Fruit fly (Drosophila melanogaster): ENCODE data around the gene gpp.

Gene gpp

dm6 chr3R:6474430-6474829 lies 67.8 kb downstream of the gpp start:
- TF ChIP-seq CG12605 (GFP tag; IDR thresholded peaks at IDR 0.05): peak; percentile 16; the same call in 1 of the 2 replicates
- TF ChIP-seq CG4496 (GFP tag; IDR thresholded peaks at IDR 0.05): 0 out of 3 replicates have a peak, but pooled peaks have one; percentile 17
- TF ChIP-seq Pif1A (GFP tag; optimal IDR thresholded peaks at IDR 0.05): no peak

DNA sequence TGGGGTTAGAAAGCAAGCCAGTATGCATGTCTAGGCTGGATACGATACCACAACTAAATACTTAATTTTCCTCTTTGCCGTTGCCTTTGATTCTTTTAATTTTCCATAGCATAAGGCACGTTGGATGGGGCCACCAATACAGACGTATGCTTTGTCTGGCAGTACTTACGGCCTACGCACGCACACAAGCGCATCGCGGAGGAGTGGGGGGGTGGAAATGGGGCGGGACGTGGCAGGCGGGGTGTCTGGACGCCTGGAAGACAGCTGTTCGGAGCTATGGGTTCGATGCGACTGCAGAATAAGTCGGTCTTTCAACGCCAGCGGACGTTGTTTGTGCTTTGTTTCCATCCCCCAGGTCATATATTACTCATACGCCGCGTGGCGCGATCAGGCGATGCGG lies 69.8 kb downstream of the gpp start:
- TF ChIP-seq fd96Ca (GFP tag; IDR thresholded peaks at IDR 0.05): no peak

DNA sequence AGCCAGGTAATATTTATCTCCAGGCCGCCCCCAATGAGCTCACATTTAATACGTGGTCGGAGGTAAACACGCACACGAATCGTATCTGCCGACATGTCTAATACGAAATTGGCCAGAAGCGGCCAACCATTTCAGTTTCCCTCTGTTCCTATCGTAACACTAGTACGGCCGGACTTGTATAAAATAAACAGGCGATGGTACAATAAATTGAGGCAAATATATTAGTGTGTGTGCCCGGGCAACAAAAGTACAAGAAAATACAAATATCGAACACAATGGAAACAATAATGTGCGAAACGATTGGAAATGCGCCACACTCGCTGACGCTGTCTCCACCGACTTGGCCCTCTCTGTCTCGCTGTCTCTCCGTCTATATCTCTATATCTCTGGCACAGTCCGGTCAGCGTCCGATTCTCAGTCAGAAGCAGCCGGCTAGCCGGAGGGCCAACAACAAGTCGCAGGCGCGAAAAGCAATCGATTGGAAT lies 71.3 kb downstream of the gpp start, which contains the start of gene CG15186:
Gene CG15186 (plus strand): TSS at position 435 of the 485 bp plus-strand sequence.
- no peak for TF ChIP-seq EcR (GFP tag; optimal IDR thresholded peaks at IDR 0.05)
- TF ChIP-seq Snoo (tag; optimal IDR thresholded peaks at IDR 0.05): no peak
- TF ChIP-seq CG14655 (GFP tag; optimal IDR thresholded peaks at IDR 0.05): no peak
- TF ChIP-seq Pif1A (GFP tag; optimal IDR thresholded peaks at IDR 0.05): no peak
- TF ChIP-seq CG32121 (GFP tag; IDR thresholded peaks at IDR 0.05): no peak
- no peak for TF ChIP-seq rn (GFP tag; IDR thresholded peaks at IDR 0.05)
- TF ChIP-seq CG4496 (GFP tag; IDR thresholded peaks at IDR 0.05): no peak
- no peak for TF ChIP-seq CG8301 (tag; optimal IDR thresholded peaks at IDR 0.05)
- TF ChIP-seq fd96Ca (GFP tag; IDR thresholded peaks at IDR 0.05): no peak
- no peak for TF ChIP-seq CG10348 (GFP tag; IDR thresholded peaks at IDR 0.05)
- no peak for TF ChIP-seq CG8159 (tag; optimal IDR thresholded peaks at IDR 0.05)
- no peak for TF ChIP-seq CG9948 (tag; optimal IDR thresholded peaks at IDR 0.05)
- no peak for TF ChIP-seq CG34367 (tag; optimal IDR thresholded peaks at IDR 0.05)
- TF ChIP-seq CG15710 (tag; optimal IDR thresholded peaks at IDR 0.05): no peak
- TF ChIP-seq CG13204 (GFP tag; optimal IDR thresholded peaks at IDR 0.05): no peak
- TF ChIP-seq CG17806 (tag; optimal IDR thresholded peaks at IDR 0.05): no peak

- no peak for TF ChIP-seq D1 (tag; optimal IDR thresholded peaks at IDR 0.05)
- TF ChIP-seq CG4496 (GFP tag; IDR thresholded peaks at IDR 0.05): no peak; the same call in 2 of the 3 replicates
- TF ChIP-seq fd96Ca (GFP tag; IDR thresholded peaks at IDR 0.05): peak; percentile 19; the same call in 1 of the 3 replicates
- no peak for TF ChIP-seq CG13204 (GFP tag; optimal IDR thresholded peaks at IDR 0.05)
- TF ChIP-seq Snoo (tag; optimal IDR thresholded peaks at IDR 0.05): no peak
- no peak for TF ChIP-seq CG34367 (tag; optimal IDR thresholded peaks at IDR 0.05)
- TF ChIP-seq rn (GFP tag; IDR thresholded peaks at IDR 0.05): no peak
- TF ChIP-seq EcR (GFP tag; optimal IDR thresholded peaks at IDR 0.05): no peak
- no peak for TF ChIP-seq Pif1A (GFP tag; optimal IDR thresholded peaks at IDR 0.05)
- no peak for TF ChIP-seq Ets98B (GFP tag; IDR thresholded peaks at IDR 0.05)
- peak; percentile 66; the same call in 1 of the 2 replicates for TF ChIP-seq CG32121 (GFP tag; IDR thresholded peaks at IDR 0.05)
- no peak for TF ChIP-seq CG9948 (tag; optimal IDR thresholded peaks at IDR 0.05)
- TF ChIP-seq CG8301 (tag; optimal IDR thresholded peaks at IDR 0.05): no peak
- no peak for TF ChIP-seq CG15710 (tag; optimal IDR thresholded peaks at IDR 0.05)
These were observed 75.2 kb downstream of the gpp start for dm6 chr3R:6481740-6482443.

DNA sequence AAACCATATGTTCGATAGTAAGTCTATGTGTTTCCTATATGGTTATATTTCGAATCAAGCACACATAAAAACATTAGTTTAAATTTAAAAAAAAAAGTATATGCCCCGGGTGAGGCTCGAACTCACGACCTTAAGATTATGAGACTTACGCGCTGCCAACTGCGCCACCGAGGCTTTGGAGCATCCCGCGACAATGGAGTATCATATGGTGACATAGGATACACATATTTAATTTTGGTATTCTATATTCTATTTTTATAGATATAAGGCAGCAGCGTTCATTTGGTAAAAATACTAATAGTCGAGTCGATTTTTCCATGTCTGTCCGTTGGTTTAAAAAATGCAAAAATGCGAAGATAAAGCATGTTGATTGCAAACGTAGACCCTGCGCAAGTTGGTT lies 89.3 kb downstream of the gpp start:
- TF ChIP-seq rn (GFP tag; IDR thresholded peaks at IDR 0.05) (no peak), fd96Ca (GFP tag; IDR thresholded peaks at IDR 0.05) (no peak), CG12605 (GFP tag; IDR thresholded peaks at IDR 0.05) (no peak), EcR (GFP tag; optimal IDR thresholded peaks at IDR 0.05) (no peak), CG14655 (GFP tag; optimal IDR thresholded peaks at IDR 0.05) (no peak), Pif1A (GFP tag; optimal IDR thresholded peaks at IDR 0.05) (no peak), Snoo (tag; optimal IDR thresholded peaks at IDR 0.05) (no peak), CG8301 (tag; optimal IDR thresholded peaks at IDR 0.05) (no peak), CG17806 (tag; optimal IDR thresholded peaks at IDR 0.05) (no peak), CG4496 (GFP tag; IDR thresholded peaks at IDR 0.05) (no peak), Pif1B (GFP tag; optimal IDR thresholded peaks at IDR 0.05) (no peak), CG34367 (tag; optimal IDR thresholded peaks at IDR 0.05) (no peak), D1 (tag; optimal IDR thresholded peaks at IDR 0.05) (no peak), Ets98B (GFP tag; IDR thresholded peaks at IDR 0.05) (no peak), CG9948 (tag; optimal IDR thresholded peaks at IDR 0.05) (no peak), CG8159 (tag; optimal IDR thresholded peaks at IDR 0.05) (no peak), CG13204 (GFP tag; optimal IDR thresholded peaks at IDR 0.05) (no peak), CG15710 (tag; optimal IDR thresholded peaks at IDR 0.05) (no peak)
